Worm (Caenorhabditis elegans): ENCODE results near the gene C33D9.6.

ce11 chrIV:8758620-8759019, 19.3 kb downstream of the C33D9.6 start:
- TF ChIP-seq F49E8.2 (tag; optimal IDR thresholded peaks at IDR 0.05; ENCODE audit: insufficient read depth) (no peak), nhr-27 (tag; optimal IDR thresholded peaks at IDR 0.05) (no peak), unc-130 (GFP tag; optimal IDR thresholded peaks at IDR 0.05) (no peak), unc-62 (GFP tag; optimal IDR thresholded peaks at IDR 0.05) (no peak), pha-4 (tag; optimal IDR thresholded peaks at IDR 0.05) (no peak), let-607 (tag; optimal IDR thresholded peaks at IDR 0.05) (no peak), snpc-4 (GFP tag; optimal IDR thresholded peaks at IDR 0.05) (no peak), snpc-4 (tag; optimal IDR thresholded peaks at IDR 0.05) (no peak), atf-7 (tag; optimal IDR thresholded peaks at IDR 0.05) (no peak), snpc-1.3 (tag; optimal IDR thresholded peaks at IDR 0.05; ENCODE audit: insufficient read depth) (no peak), hmg-1.2 (GFP tag; IDR thresholded peaks at IDR 0.05) (peak; percentile 47; the same call in 1 of the 2 replicates), nfya-1 (tag; optimal IDR thresholded peaks at IDR 0.05; ENCODE audit: borderline replicate concordance, insufficient read depth) (no peak), ztf-26 (tag; optimal IDR thresholded peaks at IDR 0.05) (no peak)
